Fruit fly (Drosophila melanogaster) whole organism, embryonic: ENCODE data around the gene CG14212.

Experiments
- Antp ChIP-seq: fragments of 200-800 bp; sonication (Bioruptor generic); optimal IDR thresholded peaks from 3 replicates; lab custom pipeline; 2016; ENCODE audit warnings: missing biosample characterization, missing genetic modification characterization
- Atf6 ChIP-seq: fragments of 200-800 bp; sonication (Bioruptor generic); IDR thresholded peaks from 2 replicates; pipeline ENCODE4 v1.3.6; 2022; ENCODE audit warnings: missing biosample characterization, missing genetic modification characterization
- B-H1 ChIP-seq: fragments of 200-800 bp; sonication (Bioruptor generic); IDR thresholded peaks from 3 replicates; pipeline ENCODE4 v1.3.6; 2022; ENCODE audit warnings: missing biosample characterization, missing genetic modification characterization
- Bteb2 ChIP-seq: fragments of 200-800 bp; sonication (Bioruptor generic); optimal IDR thresholded peaks from 2 replicates; lab custom pipeline; 2016; ENCODE audit warnings: missing biosample characterization, missing genetic modification characterization
- CG10431 ChIP-seq: fragments of 200-800 bp; sonication (Bioruptor generic); optimal IDR thresholded peaks from 3 replicates; lab custom pipeline; 2018; ENCODE audit warnings: missing biosample characterization, mild to moderate bottlenecking, missing genetic modification characterization
- CG12071 ChIP-seq: fragments of 200-800 bp; sonication (Bioruptor generic); optimal IDR thresholded peaks from 3 replicates; lab custom pipeline; 2018; ENCODE audit warnings: missing biosample characterization, mild to moderate bottlenecking, missing genetic modification characterization
- CG12659 ChIP-seq: fragments of 200-800 bp; sonication (Bioruptor generic); optimal IDR thresholded peaks from 3 replicates; lab custom pipeline; 2017; ENCODE audit warnings: mild to moderate bottlenecking, missing biosample characterization, missing genetic modification reagents, missing genetic modification characterization
- CG13123 ChIP-seq: fragments of 200-800 bp; sonication (Bioruptor generic); optimal IDR thresholded peaks from 2 replicates; lab custom pipeline; 2016; ENCODE audit warnings: missing biosample characterization, missing genetic modification characterization
- CG17361 ChIP-seq: fragments of 200-800 bp; sonication (Bioruptor generic); IDR thresholded peaks from 3 replicates; pipeline ENCODE4 v1.3.6; 2022; ENCODE audit warnings: missing biosample characterization, missing genetic modification characterization
- CG18011 ChIP-seq: fragments of 200-800 bp; sonication (Bioruptor generic); optimal IDR thresholded peaks from 2 replicates; lab custom pipeline; 2017; ENCODE audit warnings: missing biosample characterization, missing genetic modification characterization, mild to moderate bottlenecking, moderate library complexity, missing genotype
- CG2202 ChIP-seq: fragments of 200-800 bp; sonication (Bioruptor generic); optimal IDR thresholded peaks from 2 replicates; lab custom pipeline; 2018; ENCODE audit warnings: missing biosample characterization, mild to moderate bottlenecking, missing genetic modification characterization
- CG2712 ChIP-seq: fragments of 200-800 bp; optimal IDR thresholded peaks from 3 replicates; lab custom pipeline; 2019; ENCODE audit warnings: missing biosample characterization, mild to moderate bottlenecking, missing genetic modification characterization, moderate library complexity
- CG2889 ChIP-seq: fragments of 200-800 bp; sonication (Bioruptor generic); IDR thresholded peaks from 3 replicates; pipeline ENCODE4 v1.3.6; 2022; ENCODE audit warnings: missing biosample characterization, missing genetic modification characterization
- CG33213 ChIP-seq: fragments of 200-800 bp; sonication (Bioruptor generic); optimal IDR thresholded peaks from 3 replicates; lab custom pipeline; 2016; ENCODE audit warnings: missing biosample characterization, missing genetic modification characterization
- CG4404 ChIP-seq: fragments of 200-800 bp; sonication (Bioruptor generic); IDR thresholded peaks from 2 replicates; pipeline ENCODE4 v1.3.6; 2022; ENCODE audit warnings: missing biosample characterization, missing genetic modification characterization
- CG6683 ChIP-seq: fragments of 200-800 bp; sonication (Bioruptor generic); optimal IDR thresholded peaks from 2 replicates; lab custom pipeline; 2017; ENCODE audit warnings: missing biosample characterization, mild to moderate bottlenecking, missing genetic modification characterization, missing genetic modification reagents
- CG7271 ChIP-seq: fragments of 200-800 bp; sonication (Bioruptor generic); optimal IDR thresholded peaks from 2 replicates; lab custom pipeline; 2018; ENCODE audit warnings: missing biosample characterization, mild to moderate bottlenecking, missing genetic modification characterization, moderate library complexity
- CG9609 ChIP-seq: fragments of 200-800 bp; sonication (Bioruptor generic); optimal IDR thresholded peaks from 3 replicates; lab custom pipeline; 2016; ENCODE audit warnings: missing biosample characterization, missing genetic modification characterization
- CHES-1-like ChIP-seq: fragments of 200-800 bp; sonication (Bioruptor generic); optimal IDR thresholded peaks from 2 replicates; lab custom pipeline; 2016; ENCODE audit warnings: missing biosample characterization, missing genetic modification characterization
- CkIIα-i1 ChIP-seq: fragments of 200-800 bp; sonication (Bioruptor generic); IDR thresholded peaks from 2 replicates; pipeline ENCODE4 v1.3.6; 2022; ENCODE audit warnings: missing biosample characterization, missing genetic modification characterization
- CrebB ChIP-seq: fragments of 200-800 bp; sonication (Bioruptor generic); optimal IDR thresholded peaks from 3 replicates; lab custom pipeline; 2018; ENCODE audit warnings: missing biosample characterization, mild to moderate bottlenecking, missing genetic modification characterization
- Fer3 ChIP-seq: fragments of 200-800 bp; sonication (Bioruptor generic); optimal IDR thresholded peaks from 2 replicates; lab custom pipeline; 2018; ENCODE audit warnings: missing biosample characterization, mild to moderate bottlenecking, missing genetic modification characterization, moderate library complexity
- MTF-1 ChIP-seq: fragments of 200-800 bp; sonication (Bioruptor generic); optimal IDR thresholded peaks from 2 replicates; lab custom pipeline; 2018; ENCODE audit warnings: missing biosample characterization, mild to moderate bottlenecking, missing genetic modification characterization, borderline replicate concordance
- Med ChIP-seq: fragments of 200-800 bp; sonication (Bioruptor generic); peaks from one replicate; lab custom pipeline; 2016; ENCODE audit warnings: missing biosample characterization, missing genetic modification characterization, mild to moderate bottlenecking, inconsistent platforms, moderate library complexity
- Meics ChIP-seq: fragments of 200-800 bp; sonication (Bioruptor generic); optimal IDR thresholded peaks from 2 replicates; lab custom pipeline; 2017; ENCODE audit warnings: missing biosample characterization, mild to moderate bottlenecking, missing genetic modification characterization
- Mrtf ChIP-seq: fragments of 200-800 bp; sonication (Bioruptor generic); IDR thresholded peaks from 3 replicates; pipeline ENCODE4 v1.3.6; 2022; ENCODE audit warnings: missing biosample characterization, missing genetic modification characterization
- Myb ChIP-seq: fragments of 200-800 bp; sonication (Bioruptor generic); optimal IDR thresholded peaks from 2 replicates; lab custom pipeline; 2016; ENCODE audit warnings: missing biosample characterization, missing genetic modification characterization
- NC2α ChIP-seq: fragments of 200-800 bp; sonication (Bioruptor generic); optimal IDR thresholded peaks from 2 replicates; lab custom pipeline; 2016; ENCODE audit warnings: missing biosample characterization, missing genetic modification characterization
- NFAT ChIP-seq: fragments of 200-800 bp; sonication (Bioruptor generic); IDR thresholded peaks from 2 replicates; pipeline ENCODE4 v1.3.6; 2022; ENCODE audit warnings: missing biosample characterization, missing genetic modification characterization
- Rx ChIP-seq: fragments of 200-800 bp; sonication (Bioruptor generic); IDR thresholded peaks from 2 replicates; pipeline ENCODE4 v1.3.6; 2022; ENCODE audit warnings: missing biosample characterization, missing genetic modification characterization
- Stat92E ChIP-seq, 3 experiments: fragments of >200 bp in 2 of 3; fragments of 200-800 bp in 1 of 3; sonication (Bioruptor generic) in 1 of 3; optimal IDR thresholded peaks; 2 replicates each; lab custom pipeline; 2017 to 2019; ENCODE audit warnings: missing biosample characterization in 3 of 3, missing genetic modification characterization in 3 of 3, mild to moderate bottlenecking in 1 of 3, moderate library complexity in 1 of 3
- TFAM ChIP-seq: fragments of 200-800 bp; sonication (Bioruptor generic); optimal IDR thresholded peaks from 2 replicates; lab custom pipeline; 2017; ENCODE audit warnings: missing biosample characterization, missing genetic modification characterization, inconsistent platforms
- Usf ChIP-seq: fragments of 200-800 bp; sonication (Bioruptor generic); optimal IDR thresholded peaks from 2 replicates; lab custom pipeline; 2017; ENCODE audit warnings: missing genotype, missing biosample characterization, missing genetic modification characterization
- al ChIP-seq: fragments of 200-800 bp; sonication (Bioruptor generic); IDR thresholded peaks from 2 replicates; pipeline ENCODE4 v1.3.6; 2022; ENCODE audit warnings: missing biosample characterization, missing genetic modification characterization
- ato ChIP-seq: fragments of 200-800 bp; sonication (Bioruptor generic); IDR thresholded peaks from 2 replicates; pipeline ENCODE4 v1.3.6; 2022; ENCODE audit warnings: missing biosample characterization, missing genetic modification characterization; ENCODE audit not compliant: partially characterized antibody
- disco-r ChIP-seq: fragments of 200-800 bp; sonication (Bioruptor generic); optimal IDR thresholded peaks from 2 replicates; lab custom pipeline; 2016; ENCODE audit warnings: missing biosample characterization, missing genetic modification characterization
- h ChIP-seq: fragments of >200 bp; optimal IDR thresholded peaks from 2 replicates; lab custom pipeline; 2017
- hbn ChIP-seq: fragments of 200-800 bp; sonication (Bioruptor generic); IDR thresholded peaks from 2 replicates; pipeline ENCODE4 v1.3.6; 2022; ENCODE audit warnings: missing biosample characterization, missing genetic modification characterization; ENCODE audit not compliant: partially characterized antibody
- inv ChIP-seq: fragments of 200-800 bp; sonication (Bioruptor generic); IDR thresholded peaks from 2 replicates; pipeline ENCODE4 v1.3.6; 2022; ENCODE audit warnings: missing biosample characterization, missing genetic modification characterization; ENCODE audit not compliant: partially characterized antibody
- maf-S ChIP-seq: fragments of 200-800 bp; sonication (Bioruptor generic); optimal IDR thresholded peaks from 2 replicates; lab custom pipeline; 2016; ENCODE audit warnings: missing biosample characterization, missing genetic modification characterization
- org-1 ChIP-seq: fragments of 200-800 bp; sonication (Bioruptor generic); optimal IDR thresholded peaks from 2 replicates; lab custom pipeline; 2017; ENCODE audit warnings: missing biosample characterization, missing genetic modification characterization
- pan ChIP-seq, 4 experiments: fragments of >200 bp in 3 of 4; fragments of 200-800 bp in 1 of 4; sonication (Bioruptor generic) in 1 of 4; optimal IDR thresholded peaks in 3 of 4; IDR thresholded peaks in 1 of 4; 2 replicates each; pipeline versions ENCODE4 v1.3.6 to Lab custom; 2017 to 2022; ENCODE audit warnings: missing biosample characterization in 2 of 4, missing genetic modification characterization in 2 of 4, mixed read lengths in 1 of 4
- pfk ChIP-seq: fragments of 200-800 bp; sonication (Bioruptor generic); optimal IDR thresholded peaks from 2 replicates; lab custom pipeline; 2018; ENCODE audit warnings: missing biosample characterization, mild to moderate bottlenecking, missing genetic modification characterization, moderate library complexity
- repo ChIP-seq: fragments of 200-800 bp; sonication (Bioruptor generic); optimal IDR thresholded peaks from 2 replicates; lab custom pipeline; 2016; ENCODE audit warnings: missing biosample characterization, missing genetic modification characterization
- sc ChIP-seq, 3 experiments: fragments of >200 bp in 2 of 3; fragments of 200-800 bp in 1 of 3; sonication (Bioruptor generic) in 1 of 3; optimal IDR thresholded peaks; 2 replicates in 2 of 3; 3 replicates in 1 of 3; lab custom pipeline; 2017; ENCODE audit warnings: mild to moderate bottlenecking in 1 of 3, missing biosample characterization in 1 of 3, missing genetic modification characterization in 1 of 3, missing genetic modification reagents in 1 of 3
- schlank ChIP-seq: fragments of 200-800 bp; sonication (Bioruptor generic); optimal IDR thresholded peaks from 2 replicates; lab custom pipeline; 2018; ENCODE audit warnings: missing biosample characterization, mild to moderate bottlenecking, missing genetic modification characterization
- tin ChIP-seq: fragments of 200-800 bp; sonication (Bioruptor generic); optimal IDR thresholded peaks from 3 replicates; lab custom pipeline; 2016; ENCODE audit warnings: missing biosample characterization, missing genetic modification characterization
- vvl ChIP-seq: fragments of 200-800 bp; sonication (Bioruptor generic); IDR thresholded peaks from 2 replicates; pipeline ENCODE4 v1.3.6; 2022; ENCODE audit warnings: missing biosample characterization, missing genetic modification characterization
- wdn ChIP-seq: fragments of 200-800 bp; sonication (Bioruptor generic); IDR thresholded peaks from 2 replicates; pipeline ENCODE4 v1.3.6; 2022; ENCODE audit warnings: missing biosample characterization, missing genetic modification characterization

Gene CG14212

DNA sequence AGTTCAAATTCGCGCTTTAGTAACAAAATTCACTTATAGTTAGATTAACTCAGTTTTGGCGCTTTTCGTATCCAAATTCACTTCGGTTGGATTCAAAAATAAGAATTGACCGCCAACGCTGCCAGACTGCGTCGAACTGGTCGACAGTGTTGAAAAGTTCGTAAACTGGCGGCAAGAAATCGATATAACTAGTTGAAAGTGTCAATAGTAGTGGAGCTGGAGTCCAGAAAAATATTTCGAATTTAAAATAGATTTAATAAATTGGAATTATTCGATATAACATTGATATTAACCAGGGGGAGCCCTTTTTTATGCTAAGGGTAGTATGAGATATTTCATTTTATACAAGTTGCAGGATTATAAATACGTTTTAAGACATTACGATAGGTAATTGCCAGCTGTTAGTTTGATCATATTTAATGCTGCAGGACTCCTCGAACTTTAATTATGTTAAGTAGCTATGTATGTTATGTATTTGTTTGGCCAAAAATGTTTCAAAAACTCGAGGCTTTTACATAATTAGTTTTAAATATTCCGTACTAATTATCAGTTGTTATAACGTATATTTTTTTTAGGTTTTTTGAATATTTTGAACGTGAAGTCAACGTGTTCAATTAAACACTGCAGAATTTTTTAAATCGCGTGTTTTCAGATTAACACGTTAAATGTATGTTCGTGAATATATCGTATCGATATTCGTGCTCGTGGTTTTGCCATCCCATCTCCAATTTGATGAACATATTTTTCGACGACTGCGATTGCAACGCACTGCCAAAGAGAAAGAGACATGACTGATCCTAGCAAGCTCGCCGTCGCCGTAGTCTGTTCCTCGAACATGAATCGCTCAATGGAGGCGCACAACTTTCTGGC lies 38.6 kb downstream of the CG14212 start, which contains the start of the genes CG14223 and Ssu72 (continued):
- no peak for TF ChIP-seq MTF-1 (GFP tag; lab: Kevin White, UChicago)
- TF ChIP-seq Rx (GFP tag; lab: Robert Waterston, UW): no peak
- TF ChIP-seq CrebB: no peak
- no peak for TF ChIP-seq CG18011 (GFP tag; lab: Kevin White, UChicago)
- no peak for TF ChIP-seq wdn (GFP tag; lab: Robert Waterston, UW)
- no peak for TF ChIP-seq NC2α (GFP tag; lab: Kevin White, UChicago)
- TF ChIP-seq disco-r (GFP tag; lab: Kevin White, UChicago): no peak
- no peak for TF ChIP-seq Atf6 (GFP tag; lab: Robert Waterston, UW)
- TF ChIP-seq inv (GFP tag; lab: Robert Waterston, UW): peak; percentile 72
- no peak for TF ChIP-seq CG4404
- TF ChIP-seq CG12071 (GFP tag; lab: Kevin White, UChicago): no peak
- TF ChIP-seq B-H1: no peak
- no peak for TF ChIP-seq Usf (GFP tag; lab: Kevin White, UChicago)
- TF ChIP-seq CkIIα-i1 (GFP tag; lab: Robert Waterston, UW): no peak
- no peak for TF ChIP-seq CG2202 (tag; lab: Kevin White, UChicago)
- no peak for TF ChIP-seq CG13123
- TF ChIP-seq Stat92E (GFP tag; optimal IDR thresholded peaks at IDR 0.05; lab: Kevin White, UChicago): no peak
- no peak for TF ChIP-seq CG10431 (GFP tag; lab: Kevin White, UChicago)
- no peak for TF ChIP-seq CG33213
- TF ChIP-seq vvl (GFP tag; lab: Robert Waterston, UW): peak; percentile 32; the same call in 1 of the 2 replicates
- TF ChIP-seq Bteb2 (GFP tag; lab: Kevin White, UChicago): no peak
- no peak for TF ChIP-seq tin (GFP tag; lab: Kevin White, UChicago)
- TF ChIP-seq CG9609 (GFP tag; lab: Kevin White, UChicago): no peak
- TF ChIP-seq TFAM: no peak
- TF ChIP-seq schlank (tag; lab: Kevin White, UChicago): no peak
- TF ChIP-seq NFAT (GFP tag; lab: Robert Waterston, UW): no peak
- no peak for TF ChIP-seq pan (optimal IDR thresholded peaks at IDR 0.05; lab: Kevin White, UChicago)
- TF ChIP-seq pan (GFP tag; optimal IDR thresholded peaks at IDR 0.05 in 1 of 2, IDR thresholded peaks at IDR 0.05 in 1 of 2): no peak
- no peak for TF ChIP-seq CG6683
- peak; percentile 64 for TF ChIP-seq ato (GFP tag; lab: Robert Waterston, UW)
- no peak for TF ChIP-seq pfk (GFP tag; lab: Kevin White, UChicago)
- TF ChIP-seq Med (GFP tag; lab: Kevin White, UChicago): peak; percentile 82
- TF ChIP-seq CHES-1-like (GFP tag; lab: Kevin White, UChicago): no peak
- TF ChIP-seq sc (optimal IDR thresholded peaks at IDR 0.05; lab: Kevin White, UChicago): no peak
- TF ChIP-seq sc (GFP tag; optimal IDR thresholded peaks at IDR 0.05; lab: Kevin White, UChicago): no peak
- TF ChIP-seq CG2889 (GFP tag; lab: Robert Waterston, UW): no peak
- no peak for TF ChIP-seq Mrtf (GFP tag; lab: Robert Waterston, UW)
- no peak for TF ChIP-seq org-1 (GFP tag; lab: Kevin White, UChicago)
- no peak for TF ChIP-seq h (lab: Kevin White, UChicago)
- no peak for TF ChIP-seq CG7271 (tag; lab: Kevin White, UChicago)
- TF ChIP-seq al (GFP tag; lab: Robert Waterston, UW): no peak
- TF ChIP-seq hbn (GFP tag; lab: Robert Waterston, UW): peak; percentile 73
- no peak for TF ChIP-seq Fer3 (tag; lab: Kevin White, UChicago)
- TF ChIP-seq CG12659: no peak
- no peak for TF ChIP-seq CG2712 (tag; lab: Kevin White, UChicago)
- TF ChIP-seq maf-S (GFP tag; lab: Kevin White, UChicago): no peak
- TF ChIP-seq Meics (GFP tag; lab: Kevin White, UChicago): no peak
- TF ChIP-seq Antp: no peak
- TF ChIP-seq Myb (GFP tag; lab: Kevin White, UChicago): peak; percentile 71
- TF ChIP-seq CG17361 (GFP tag; lab: Robert Waterston, UW): no peak; the same call in 2 of the 3 replicates
- no peak for TF ChIP-seq repo (GFP tag; lab: Kevin White, UChicago)
